Worm (Caenorhabditis elegans): ENCODE measurements around the gene F23H12.3.

F23H12.3 gene

DNA sequence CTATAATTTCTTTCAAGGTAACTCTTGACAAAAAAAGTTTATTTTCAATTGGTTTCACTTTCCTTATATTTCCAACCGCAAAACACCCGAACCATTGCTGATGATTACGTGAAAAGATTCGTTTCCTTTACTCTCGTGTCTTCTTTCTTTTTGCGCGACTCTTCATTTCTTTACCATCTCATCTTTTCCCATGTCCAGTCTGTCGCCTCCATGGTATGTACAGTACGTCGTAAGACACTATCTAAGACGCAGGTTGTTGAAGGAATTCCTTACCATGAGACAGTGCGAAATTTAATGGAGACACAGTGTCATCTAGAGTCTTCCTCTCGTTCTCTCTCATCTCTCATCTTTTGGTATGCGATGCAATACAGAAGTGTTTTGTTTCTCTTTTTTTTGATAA, 44.8 kb upstream of the F23H12.3 start (continued):
- no peak for TF ChIP-seq saeg-2 (GFP tag; IDR thresholded peaks at IDR 0.05)
- no peak for TF ChIP-seq ceh-28 (tag; optimal IDR thresholded peaks at IDR 0.05)
- no peak for TF ChIP-seq zag-1 (tag; optimal IDR thresholded peaks at IDR 0.05)
- no peak for TF ChIP-seq ama-1 (optimal IDR thresholded peaks at IDR 0.05)
- no peak for TF ChIP-seq nhr-10 (tag; optimal IDR thresholded peaks at IDR 0.05)
- no peak for TF ChIP-seq mxl-2 (GFP tag; conservative IDR thresholded peaks at IDR 0.05)
- TF ChIP-seq lsy-2 (tag; optimal IDR thresholded peaks at IDR 0.05) = peak; percentile 52 to 77
- no peak for TF ChIP-seq tag-97 (GFP tag; IDR thresholded peaks at IDR 0.05)
- TF ChIP-seq hlh-30 (tag; optimal IDR thresholded peaks at IDR 0.05; ENCODE audit: insufficient read depth) = peak; percentile 94
- no peak for TF ChIP-seq dmd-8 (GFP tag; IDR thresholded peaks at IDR 0.05)
- peak; percentile 98 for TF ChIP-seq nhr-6 (tag; optimal IDR thresholded peaks at IDR 0.05)
- TF ChIP-seq fos-1 (tag; optimal IDR thresholded peaks at IDR 0.05) = no peak
- TF ChIP-seq daf-8 (GFP tag; IDR thresholded peaks at IDR 0.05) = no peak
- TF ChIP-seq R02D3.7 (tag; optimal IDR thresholded peaks at IDR 0.05) = no peak
- no peak for TF ChIP-seq fkh-10 (GFP tag; optimal IDR thresholded peaks at IDR 0.05)
- no peak for TF ChIP-seq spr-1 (tag; optimal IDR thresholded peaks at IDR 0.05)
- TF ChIP-seq egl-27 (tag; optimal IDR thresholded peaks at IDR 0.05) = no peak
- TF ChIP-seq hif-1 (tag; optimal IDR thresholded peaks at IDR 0.05) = no peak
- TF ChIP-seq lin-1 (GFP tag; IDR thresholded peaks at IDR 0.05) = no peak
- no peak for TF ChIP-seq mdt-29 (GFP tag; IDR thresholded peaks at IDR 0.05)
- no peak for TF ChIP-seq nhr-111 (GFP tag; optimal IDR thresholded peaks at IDR 0.05)
- peak; percentile 84 for TF ChIP-seq hlh-11 (tag; optimal IDR thresholded peaks at IDR 0.05)
- peak; percentile 58 for TF ChIP-seq mxl-3 (GFP tag; optimal IDR thresholded peaks at IDR 0.05)
- no peak for TF ChIP-seq spr-3 (GFP tag; optimal IDR thresholded peaks at IDR 0.05)
- no peak for TF ChIP-seq snpc-4 (tag; optimal IDR thresholded peaks at IDR 0.05)
- no peak for TF ChIP-seq F10B5.3 (tag; optimal IDR thresholded peaks at IDR 0.05)
- peak; percentile 20 for TF ChIP-seq nhr-102 (tag; optimal IDR thresholded peaks at IDR 0.05)
- no peak for TF ChIP-seq sdz-12 (GFP tag; optimal IDR thresholded peaks at IDR 0.05)
- peak; percentile 81 for TF ChIP-seq nhr-28 (tag; optimal IDR thresholded peaks at IDR 0.05)
- no peak for TF ChIP-seq ces-1 (GFP tag; optimal IDR thresholded peaks at IDR 0.05)
- no peak for TF ChIP-seq gei-8 (GFP tag; optimal IDR thresholded peaks at IDR 0.05)
- peak; percentile 49 for TF ChIP-seq jun-1 (tag; optimal IDR thresholded peaks at IDR 0.05)
- TF ChIP-seq set-16 (GFP tag; IDR thresholded peaks at IDR 0.05) = no peak
- TF ChIP-seq pqm-1 (tag; optimal IDR thresholded peaks at IDR 0.05) = peak; percentile 32
- TF ChIP-seq mep-1 (tag; optimal IDR thresholded peaks at IDR 0.05) = peak; percentile 80
- TF ChIP-seq Y48G9A.11 (GFP tag; IDR thresholded peaks at IDR 0.05) = no peak
- no peak for TF ChIP-seq F44E2.7 (GFP tag; IDR thresholded peaks at IDR 0.05)
- peak; percentile 26 for TF ChIP-seq rbr-2 (tag; optimal IDR thresholded peaks at IDR 0.05)
- no peak for TF ChIP-seq vab-7 (GFP tag; IDR thresholded peaks at IDR 0.05)
- no peak for TF ChIP-seq nhr-237 (tag; optimal IDR thresholded peaks at IDR 0.05)
- no peak for TF ChIP-seq T26A8.4 (GFP tag; IDR thresholded peaks at IDR 0.05)
- TF ChIP-seq arid-1 (GFP tag; conservative IDR thresholded peaks at IDR 0.05) = 0 out of 2 replicates have a peak, but pooled peaks have one; percentile 31
- 0 out of 2 replicates have a peak, but pooled peaks have one; percentile 6 for TF ChIP-seq lin-38 (GFP tag; IDR thresholded peaks at IDR 0.05)
- no peak for TF ChIP-seq php-3 (GFP tag; IDR thresholded peaks at IDR 0.05)
- TF ChIP-seq nhr-77 (tag; optimal IDR thresholded peaks at IDR 0.05) = peak; percentile 32
- no peak for TF ChIP-seq pha-4 (GFP tag; IDR thresholded peaks at IDR 0.05)
- peak; percentile 55 for TF ChIP-seq pha-4 (tag; optimal IDR thresholded peaks at IDR 0.05)
- no peak for TF ChIP-seq ZK337.2 (GFP tag; IDR thresholded peaks at IDR 0.05)
- no peak for TF ChIP-seq aly-2 (tag; optimal IDR thresholded peaks at IDR 0.05)
- TF ChIP-seq daf-19 (GFP tag; conservative IDR thresholded peaks at IDR 0.05) = 0 out of 2 replicates have a peak, but pooled peaks have one; percentile 10
